Worm (Caenorhabditis elegans) whole organism, young adult: ENCODE measurements around the gene Y73B6BL.37.

Source experiments
- B0035.1 ChIP-seq: sonication (generic microtip); optimal IDR thresholded peaks from 2 replicates; lab custom pipeline; 2016; ENCODE audit warnings: missing genetic modification characterization, mild to moderate bottlenecking, missing compliant biosample characterization, missing genotype, missing genetic modification reagents
- B0336.3 ChIP-seq: fragments of 200-800 bp; sonication (Bioruptor generic); IDR thresholded peaks from 2 replicates; pipeline ENCODE4 v1.3.6; 2022; ENCODE audit warnings: missing genetic modification characterization, missing compliant biosample characterization
- D2030.7 ChIP-seq: fragments of 200-800 bp; sonication (Bioruptor generic); IDR thresholded peaks from 2 replicates; pipeline ENCODE4 v1.3.6; 2022; ENCODE audit warnings: missing genetic modification reagents, missing genetic modification characterization, missing compliant biosample characterization
- F22D6.2 ChIP-seq: sonication (generic microtip); optimal IDR thresholded peaks from 2 replicates; lab custom pipeline; 2016; ENCODE audit warnings: mild to moderate bottlenecking, missing genetic modification characterization, missing compliant biosample characterization
- F33H1.4 ChIP-seq: fragments of 200-800 bp; sonication (Bioruptor generic); IDR thresholded peaks from 2 replicates; pipeline ENCODE4 v1.3.6; 2022; ENCODE audit warnings: missing genetic modification reagents, missing genetic modification characterization, missing compliant biosample characterization
- F39B2.1 ChIP-seq: fragments of 200-800 bp; sonication (Bioruptor generic); IDR thresholded peaks from 2 replicates; pipeline ENCODE4 v1.3.6; 2022; ENCODE audit warnings: missing genetic modification reagents, missing genetic modification characterization, missing compliant biosample characterization
- F49E8.2 ChIP-seq: sonication (generic microtip); optimal IDR thresholded peaks from 3 replicates; lab custom pipeline; 2017; ENCODE audit warnings: missing genetic modification characterization, mild to moderate bottlenecking, missing compliant biosample characterization, antibody characterized with exemption, moderate library complexity; ENCODE audit not compliant: insufficient read depth
- F52B5.7 ChIP-seq: sonication (generic microtip); optimal IDR thresholded peaks from 2 replicates; lab custom pipeline; 2016; ENCODE audit warnings: mild to moderate bottlenecking, missing genetic modification characterization, missing compliant biosample characterization
- F55B11.4 ChIP-seq: sonication (generic microtip); optimal IDR thresholded peaks from 2 replicates; lab custom pipeline; 2016; ENCODE audit warnings: missing compliant biosample characterization, missing genetic modification characterization, borderline replicate concordance; ENCODE audit not compliant: insufficient read depth
- K11D2.4 ChIP-seq: fragments of 200-800 bp; sonication (Bioruptor generic); IDR thresholded peaks from 2 replicates; pipeline ENCODE4 v1.3.6; 2022; ENCODE audit warnings: missing genetic modification reagents, missing genetic modification characterization, missing compliant biosample characterization
- T07F8.4 ChIP-seq: sonication (generic microtip); optimal IDR thresholded peaks from 2 replicates; lab custom pipeline; 2016; ENCODE audit warnings: mild to moderate bottlenecking, missing genetic modification characterization, moderate library complexity, missing compliant biosample characterization
- Y53G8AR.9 ChIP-seq: fragments of 200-800 bp; sonication (Bioruptor generic); conservative IDR thresholded peaks from 2 replicates; pipeline ENCODE4 v1.3.6; 2022; ENCODE audit warnings: missing genetic modification reagents, missing genetic modification characterization, missing compliant biosample characterization
- akir-1 ChIP-seq: fragments of 200-800 bp; sonication (Bioruptor generic); optimal IDR thresholded peaks from 2 replicates; lab custom pipeline; 2018; ENCODE audit warnings: mild to moderate bottlenecking, missing genetic modification characterization, moderate library complexity, missing compliant biosample characterization
- aptf-3 ChIP-seq: fragments of 200-800 bp; sonication (Bioruptor generic); IDR thresholded peaks from 2 replicates; pipeline ENCODE4 v1.3.6; 2022; ENCODE audit warnings: missing genetic modification characterization, missing compliant biosample characterization
- attf-6 ChIP-seq: fragments of 200-800 bp; sonication (Bioruptor generic); IDR thresholded peaks from 2 replicates; pipeline ENCODE4 v1.3.6; 2022; ENCODE audit warnings: missing genetic modification reagents, missing genetic modification characterization, missing compliant biosample characterization
- cebp-1 ChIP-seq, 2 experiments: fragments of 200-800 bp in 1 of 2; sonication (Bioruptor generic) in 1 of 2; sonication (generic microtip) in 1 of 2; IDR thresholded peaks in 1 of 2; optimal IDR thresholded peaks in 1 of 2; 2 replicates each; pipeline versions ENCODE4 v1.3.6 to Lab custom; 2017 to 2022; ENCODE audit warnings: missing compliant biosample characterization in 2 of 2, missing genetic modification characterization in 2 of 2, mild to moderate bottlenecking in 1 of 2, missing genetic modification reagents in 1 of 2, moderate library complexity in 1 of 2
- cebp-2 ChIP-seq: fragments of 200-800 bp; sonication (Bioruptor generic); IDR thresholded peaks from 2 replicates; pipeline ENCODE4 v1.3.6; 2022; ENCODE audit warnings: missing genetic modification characterization, missing compliant biosample characterization
- ceh-40 ChIP-seq: fragments of 200-800 bp; sonication (Bioruptor generic); IDR thresholded peaks from 2 replicates; pipeline ENCODE4 v1.3.6; 2022; ENCODE audit warnings: missing genetic modification characterization, missing compliant biosample characterization
- ceh-58 ChIP-seq: fragments of 200-800 bp; sonication (Bioruptor generic); IDR thresholded peaks from 2 replicates; pipeline ENCODE4 v1.3.6; 2022; ENCODE audit warnings: missing genetic modification characterization, missing compliant biosample characterization
- ceh-79 ChIP-seq: sonication (generic microtip); optimal IDR thresholded peaks from 2 replicates; lab custom pipeline; 2017; ENCODE audit warnings: mild to moderate bottlenecking, missing genetic modification characterization, missing compliant biosample characterization
- ceh-91 ChIP-seq: fragments of 200-800 bp; sonication (Bioruptor generic); IDR thresholded peaks from 2 replicates; pipeline ENCODE4 v1.3.6; 2022; ENCODE audit warnings: missing genetic modification reagents, missing genetic modification characterization, missing compliant biosample characterization
- efl-1 ChIP-seq: fragments of 150-350 bp; optimal IDR thresholded peaks from 2 replicates; lab custom pipeline; 2014; ENCODE audit warnings: missing biosample characterization, missing genetic modification reagents, missing genetic modification characterization
- egl-18 ChIP-seq: fragments of 200-800 bp; sonication (Bioruptor generic); IDR thresholded peaks from 2 replicates; pipeline ENCODE4 v1.3.6; 2022; ENCODE audit warnings: missing genetic modification reagents, missing genetic modification characterization, missing compliant biosample characterization
- egl-44 ChIP-seq: fragments of 200-800 bp; sonication (Bioruptor generic); IDR thresholded peaks from 2 replicates; pipeline ENCODE4 v1.3.6; 2022; ENCODE audit warnings: missing genetic modification reagents, missing genetic modification characterization, missing compliant biosample characterization
- ets-4 ChIP-seq: fragments of 200-800 bp; sonication (Bioruptor generic); optimal IDR thresholded peaks from 2 replicates; lab custom pipeline; 2018; ENCODE audit warnings: mild to moderate bottlenecking, missing genetic modification characterization, missing compliant biosample characterization
- him-1 ChIP-seq: sonication (generic microtip); optimal IDR thresholded peaks from 2 replicates; lab custom pipeline; 2016; ENCODE audit warnings: missing genotype, missing genetic modification reagents, missing genetic modification characterization, missing compliant biosample characterization
- hmg-1.2 ChIP-seq: fragments of 200-800 bp; sonication (Bioruptor generic); IDR thresholded peaks from 2 replicates; pipeline ENCODE4 v1.3.6; 2022; ENCODE audit warnings: missing genetic modification reagents, missing genetic modification characterization, missing compliant biosample characterization
- hsf-1 ChIP-seq: fragments of 200-800 bp; sonication (Bioruptor generic); IDR thresholded peaks from 2 replicates; pipeline ENCODE4 v1.3.6; 2022; ENCODE audit warnings: missing genetic modification reagents, missing genetic modification characterization, missing compliant biosample characterization
- let-526 ChIP-seq: fragments of 200-800 bp; sonication (Bioruptor generic); IDR thresholded peaks from 2 replicates; pipeline ENCODE4 v1.3.6; 2022; ENCODE audit warnings: missing genetic modification reagents, missing genetic modification characterization, missing compliant biosample characterization
- lin-26 ChIP-seq: fragments of 200-800 bp; sonication (Bioruptor generic); IDR thresholded peaks from 2 replicates; pipeline ENCODE4 v1.3.6; 2022; ENCODE audit warnings: missing genetic modification reagents, missing genetic modification characterization, missing compliant biosample characterization
- lin-35 ChIP-seq, 3 experiments: fragments of 150-350 bp in 2 of 3; sonication (generic microtip) in 1 of 3; optimal IDR thresholded peaks; 2 replicates each; lab custom pipeline; 2014 to 2018; ENCODE audit warnings: missing biosample characterization in 3 of 3, missing genetic modification characterization in 3 of 3, missing genetic modification reagents in 3 of 3
- lin-40 ChIP-seq: sonication (generic microtip); optimal IDR thresholded peaks from 2 replicates; lab custom pipeline; 2016; ENCODE audit warnings: missing genetic modification characterization, mild to moderate bottlenecking, missing compliant biosample characterization, missing genotype, missing genetic modification reagents
- lin-54 ChIP-seq: fragments of 200-800 bp; sonication (Bioruptor generic); optimal IDR thresholded peaks from 2 replicates; lab custom pipeline; 2018; ENCODE audit warnings: mild to moderate bottlenecking, missing genetic modification characterization, missing compliant biosample characterization
- lir-1 ChIP-seq: fragments of 200-800 bp; sonication (Bioruptor generic); conservative IDR thresholded peaks from 2 replicates; pipeline ENCODE4 v1.3.6; 2022; ENCODE audit warnings: missing genetic modification reagents, missing genetic modification characterization, missing compliant biosample characterization
- lsl-1 ChIP-seq: fragments of 200-800 bp; sonication (Bioruptor generic); optimal IDR thresholded peaks from 2 replicates; lab custom pipeline; 2018; ENCODE audit warnings: mild to moderate bottlenecking, missing genetic modification characterization, moderate library complexity, missing compliant biosample characterization
- madf-6 ChIP-seq: fragments of 200-800 bp; sonication (Bioruptor generic); IDR thresholded peaks from 2 replicates; pipeline ENCODE4 v1.3.6; 2022; ENCODE audit warnings: missing genetic modification reagents, missing genetic modification characterization, missing compliant biosample characterization
- nfya-2 ChIP-seq: fragments of 200-800 bp; sonication (Bioruptor generic); IDR thresholded peaks from 2 replicates; pipeline ENCODE4 v1.3.6; 2022; ENCODE audit warnings: missing genetic modification reagents, missing genetic modification characterization, missing compliant biosample characterization
- pbrm-1 ChIP-seq: fragments of 200-800 bp; sonication (Bioruptor generic); IDR thresholded peaks from 2 replicates; pipeline ENCODE4 v1.3.6; 2022; ENCODE audit warnings: missing genetic modification reagents, missing genetic modification characterization, missing compliant biosample characterization
- rcor-1 ChIP-seq: fragments of 200-800 bp; sonication (Bioruptor generic); IDR thresholded peaks from 2 replicates; pipeline ENCODE4 v1.3.6; 2022; ENCODE audit warnings: missing genetic modification reagents, missing genetic modification characterization, missing compliant biosample characterization
- repo-1 ChIP-seq: sonication (generic microtip); optimal IDR thresholded peaks from 2 replicates; lab custom pipeline; 2017; ENCODE audit warnings: mild to moderate bottlenecking, missing genetic modification characterization, missing compliant biosample characterization
- snpc-1.1 ChIP-seq: sonication (generic microtip); optimal IDR thresholded peaks from 2 replicates; lab custom pipeline; 2017; ENCODE audit warnings: missing genetic modification characterization, mild to moderate bottlenecking, missing compliant biosample characterization, antibody characterized with exemption, moderate library complexity, missing genotype, missing genetic modification reagents; ENCODE audit not compliant: insufficient read depth
- snpc-4 ChIP-seq, 5 experiments: fragments of 150-350 bp in 1 of 5; sonication (generic microtip) in 4 of 5; optimal IDR thresholded peaks; 2 replicates each; lab custom pipeline; 2014 to 2018; ENCODE audit warnings: missing genetic modification characterization in 5 of 5, missing biosample characterization in 3 of 5, antibody characterized with exemption in 2 of 5, mild to moderate bottlenecking in 2 of 5, missing compliant biosample characterization in 2 of 5, missing genotype in 2 of 5, moderate library complexity in 2 of 5, missing genetic modification reagents in 1 of 5
- tbp1 ChIP-seq: fragments of 200-800 bp; sonication (Bioruptor generic); optimal IDR thresholded peaks from 2 replicates; lab custom pipeline; 2018; ENCODE audit warnings: mild to moderate bottlenecking, missing genetic modification characterization, missing compliant biosample characterization
- unc-130 ChIP-seq: sonication (generic microtip); optimal IDR thresholded peaks from 2 replicates; lab custom pipeline; 2016; ENCODE audit warnings: missing genetic modification reagents, missing genetic modification characterization, missing compliant biosample characterization
- xnd-1 ChIP-seq: sonication (generic microtip); optimal IDR thresholded peaks from 2 replicates; lab custom pipeline; 2016; ENCODE audit warnings: missing genotype, missing genetic modification reagents, missing genetic modification characterization, missing compliant biosample characterization
- zim-3 ChIP-seq: sonication (generic microtip); optimal IDR thresholded peaks from 2 replicates; lab custom pipeline; 2017; ENCODE audit warnings: mild to moderate bottlenecking, missing genetic modification characterization, moderate library complexity, missing compliant biosample characterization

Gene Y73B6BL.37

DNA sequence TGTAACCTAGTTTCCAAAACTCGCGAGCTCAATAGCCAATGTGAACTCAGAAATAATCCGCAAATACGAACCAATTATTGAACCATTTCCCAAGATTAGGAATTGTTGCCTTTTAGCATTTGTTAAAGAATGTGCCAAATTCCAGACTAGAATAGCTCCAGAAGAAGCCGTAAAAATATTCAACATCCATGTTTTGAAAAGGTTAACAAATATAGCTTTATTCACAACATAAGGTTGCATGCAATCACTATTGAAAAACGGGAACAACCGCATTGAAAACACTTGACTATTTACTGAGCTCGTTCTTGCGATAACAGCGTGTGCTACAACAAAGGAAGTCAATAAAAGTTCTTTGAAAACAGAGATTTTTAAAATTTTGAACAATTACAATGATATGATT, 39.4 kb downstream of the Y73B6BL.37 start:
- TF ChIP-seq F39B2.1 (GFP tag; lab: Robert Waterston, UW) (0 out of 2 replicates have a peak, but pooled peaks have one; percentile 41), cebp-1 (GFP tag; IDR thresholded peaks at IDR 0.05; lab: Robert Waterston, UW) (no peak), cebp-1 (tag; optimal IDR thresholded peaks at IDR 0.05; lab: Kevin White, UChicago) (peak; percentile 35), egl-18 (GFP tag; lab: Robert Waterston, UW) (no peak), aptf-3 (GFP tag; lab: Robert Waterston, UW) (no peak), pbrm-1 (GFP tag; lab: Robert Waterston, UW) (0 out of 2 replicates have a peak, but pooled peaks have one; percentile 52), cebp-2 (GFP tag; lab: Robert Waterston, UW) (0 out of 2 replicates have a peak, but pooled peaks have one; percentile 72), ets-4 (GFP tag; lab: Kevin White, UChicago) (no peak), B0035.1 (no peak), him-1 (tag; lab: Kevin White, UChicago) (peak; percentile 12), ceh-40 (GFP tag; lab: Robert Waterston, UW) (0 out of 2 replicates have a peak, but pooled peaks have one; percentile 66), ceh-58 (GFP tag; lab: Robert Waterston, UW) (peak; percentile 85; the same call in 1 of the 2 replicates), unc-130 (peak; percentile 59), hsf-1 (GFP tag; lab: Robert Waterston, UW) (peak; percentile 68), egl-44 (GFP tag; lab: Robert Waterston, UW) (0 out of 2 replicates have a peak, but pooled peaks have one; percentile 23), F33H1.4 (GFP tag; lab: Robert Waterston, UW) (peak; percentile 33), nfya-2 (GFP tag; lab: Robert Waterston, UW) (0 out of 2 replicates have a peak, but pooled peaks have one; percentile 53), ceh-79 (tag; lab: Kevin White, UChicago) (peak; percentile 21), let-526 (GFP tag; lab: Robert Waterston, UW) (no peak), lin-40 (tag; lab: Kevin White, UChicago) (no peak), tbp1 (peak; percentile 46), lsl-1 (peak; percentile 8), T07F8.4 (tag; lab: Kevin White, UChicago) (no peak), akir-1 (GFP tag; lab: Kevin White, UChicago) (no peak), Y53G8AR.9 (GFP tag; lab: Robert Waterston, UW) (peak; percentile 87), zim-3 (peak; percentile 19), madf-6 (peak; percentile 74), F52B5.7 (tag; lab: Kevin White, UChicago) (peak; percentile 41), lin-26 (peak; percentile 65; the same call in 1 of the 2 replicates), repo-1 (tag; lab: Kevin White, UChicago) (peak; percentile 62), F55B11.4 (tag; lab: Kevin White, UChicago) (no peak), hmg-1.2 (GFP tag; lab: Robert Waterston, UW) (peak; percentile 34; the same call in 1 of the 2 replicates), xnd-1 (tag; lab: Kevin White, UChicago) (peak; percentile 34), rcor-1 (GFP tag; lab: Robert Waterston, UW) (peak; percentile 57; the same call in 1 of the 2 replicates), F49E8.2 (tag; lab: Kevin White, UChicago) (peak; percentile 78), snpc-1.1 (tag; lab: Kevin White, UChicago) (peak; percentile 3), attf-6 (GFP tag; lab: Robert Waterston, UW) (peak; percentile 81), lin-35 (GFP tag; optimal IDR thresholded peaks at IDR 0.05; lab: Kevin White, UChicago) (no peak), K11D2.4 (GFP tag; lab: Robert Waterston, UW) (no peak), B0336.3 (GFP tag; lab: Robert Waterston, UW) (peak; percentile 63; the same call in 1 of the 2 replicates), D2030.7 (peak; percentile 47; the same call in 1 of the 2 replicates), lir-1 (no peak), snpc-4 (GFP tag; optimal IDR thresholded peaks at IDR 0.05; lab: Kevin White, UChicago) (peak; percentile 55), snpc-4 (tag; optimal IDR thresholded peaks at IDR 0.05; lab: Kevin White, UChicago) (peak in 2 of 4 experiments; percentile 7 to 84), lin-54 (GFP tag; lab: Kevin White, UChicago) (peak; percentile 66), efl-1 (GFP tag; lab: Kevin White, UChicago) (no peak), F22D6.2 (tag; lab: Kevin White, UChicago) (no peak), ceh-91 (GFP tag; lab: Robert Waterston, UW) (no peak)
